Fruit fly (Drosophila melanogaster) whole organism, prepupa: ENCODE data around the gene CG5024.

Source experiments
- CG3032 ChIP-seq: fragments of 200-800 bp; optimal IDR thresholded peaks from 2 replicates; lab custom pipeline; 2019; ENCODE audit warnings: missing biosample characterization, mild to moderate bottlenecking, missing genetic modification characterization, moderate library complexity
- CG6854 ChIP-seq: fragments of 200-800 bp; sonication (Bioruptor generic); optimal IDR thresholded peaks from 2 replicates; lab custom pipeline; 2017; ENCODE audit warnings: missing biosample characterization, mild to moderate bottlenecking, missing genetic modification characterization
- Eip93F ChIP-seq: fragments of 200-800 bp; sonication (Bioruptor generic); optimal IDR thresholded peaks from 2 replicates; lab custom pipeline; 2016; ENCODE audit warnings: missing biosample characterization, mild to moderate bottlenecking, missing genetic modification characterization
- Lpt ChIP-seq: fragments of 200-800 bp; sonication (Bioruptor generic); optimal IDR thresholded peaks from 3 replicates; lab custom pipeline; 2016; ENCODE audit warnings: missing biosample characterization, missing genetic modification characterization
- OdsH ChIP-seq: fragments of 200-800 bp; sonication (Bioruptor generic); optimal IDR thresholded peaks from 3 replicates; lab custom pipeline; 2016; ENCODE audit warnings: missing biosample characterization, missing genetic modification characterization
- lz ChIP-seq: fragments of 200-800 bp; sonication (Bioruptor generic); optimal IDR thresholded peaks from 3 replicates; lab custom pipeline; 2016; ENCODE audit warnings: missing biosample characterization, missing genetic modification characterization
- net ChIP-seq: fragments of 200-800 bp; sonication (Bioruptor generic); optimal IDR thresholded peaks from 3 replicates; lab custom pipeline; 2016; ENCODE audit warnings: missing biosample characterization, missing genetic modification characterization
- vri ChIP-seq: fragments of 200-800 bp; sonication (Bioruptor generic); optimal IDR thresholded peaks from 3 replicates; lab custom pipeline; 2016; ENCODE audit warnings: missing biosample characterization, mild to moderate bottlenecking, missing genetic modification characterization

DNA sequence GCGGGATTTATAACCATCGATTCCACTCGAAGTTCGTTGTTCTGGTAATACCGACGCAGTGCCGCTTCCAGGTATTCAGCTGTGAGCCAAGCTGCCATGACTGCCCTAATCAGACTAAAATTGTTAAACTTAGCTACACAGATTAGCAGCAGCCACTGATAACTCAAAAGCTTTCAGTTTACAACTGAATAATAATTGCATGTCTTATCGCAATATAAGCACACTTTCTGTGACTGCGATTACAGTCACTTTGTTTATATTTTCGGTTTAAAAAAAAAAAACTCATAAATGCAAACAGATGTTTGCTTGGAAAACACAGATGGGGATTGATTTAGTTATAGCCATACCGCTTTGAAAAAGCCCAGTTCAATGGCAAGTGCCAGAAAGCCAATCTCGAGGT is 21.5 kb upstream of the CG5024 start, which contains the start of gene CG31380:
- TF ChIP-seq OdsH (GFP tag; lab: Kevin White, UChicago), result no peak
- TF ChIP-seq vri (GFP tag; lab: Kevin White, UChicago), result no peak
- no peak for TF ChIP-seq CG6854
- no peak for TF ChIP-seq Lpt
- TF ChIP-seq net (GFP tag; lab: Kevin White, UChicago), result no peak
- no peak for TF ChIP-seq Eip93F
- TF ChIP-seq lz (GFP tag; lab: Kevin White, UChicago), result no peak
- no peak for TF ChIP-seq CG3032 (tag; lab: Kevin White, UChicago)
